Worm (Caenorhabditis elegans) whole organism, young adult: Measurements from ENCODE around the gene npax-2.

Source experiments
- B0035.1 ChIP-seq: sonication (generic microtip); optimal IDR thresholded peaks from 2 replicates; lab custom pipeline; 2016; ENCODE audit warnings: missing genetic modification characterization, mild to moderate bottlenecking, missing compliant biosample characterization, missing genotype, missing genetic modification reagents
- B0261.1 ChIP-seq: sonication (generic microtip); optimal IDR thresholded peaks from 2 replicates; lab custom pipeline; 2016; ENCODE audit warnings: mild to moderate bottlenecking, missing genetic modification characterization, moderate library complexity, missing compliant biosample characterization
- F23B12.7 ChIP-seq: sonication (generic microtip); optimal IDR thresholded peaks from 2 replicates; lab custom pipeline; 2017; ENCODE audit warnings: missing genetic modification characterization, mild to moderate bottlenecking, missing compliant biosample characterization, antibody characterized with exemption, moderate library complexity; ENCODE audit not compliant: insufficient read depth
- F33H1.4 ChIP-seq: fragments of 200-800 bp; sonication (Bioruptor generic); IDR thresholded peaks from 2 replicates; pipeline ENCODE4 v1.3.6; 2022; ENCODE audit warnings: missing genetic modification reagents, missing genetic modification characterization, missing compliant biosample characterization
- F37B4.10 ChIP-seq: fragments of 200-800 bp; sonication (Bioruptor generic); IDR thresholded peaks from 2 replicates; pipeline ENCODE4 v1.3.6; 2022; ENCODE audit warnings: missing genetic modification characterization, missing compliant biosample characterization
- F55B11.4 ChIP-seq: sonication (generic microtip); optimal IDR thresholded peaks from 2 replicates; lab custom pipeline; 2016; ENCODE audit warnings: missing compliant biosample characterization, missing genetic modification characterization, borderline replicate concordance; ENCODE audit not compliant: insufficient read depth
- F57C9.4 ChIP-seq: sonication (generic microtip); optimal IDR thresholded peaks from 2 replicates; lab custom pipeline; 2017; ENCODE audit warnings: mild to moderate bottlenecking, missing genetic modification characterization, missing compliant biosample characterization
- K11D2.4 ChIP-seq: fragments of 200-800 bp; sonication (Bioruptor generic); IDR thresholded peaks from 2 replicates; pipeline ENCODE4 v1.3.6; 2022; ENCODE audit warnings: missing genetic modification reagents, missing genetic modification characterization, missing compliant biosample characterization
- K12H6.12 ChIP-seq: fragments of 200-800 bp; sonication (Bioruptor generic); optimal IDR thresholded peaks from 2 replicates; lab custom pipeline; 2018; ENCODE audit warnings: mild to moderate bottlenecking, missing genetic modification characterization, missing compliant biosample characterization
- T26A5.8 ChIP-seq: sonication (generic microtip); optimal IDR thresholded peaks from 2 replicates; lab custom pipeline; 2016; ENCODE audit warnings: missing genetic modification characterization, missing compliant biosample characterization
- Y53G8AR.9 ChIP-seq: fragments of 200-800 bp; sonication (Bioruptor generic); conservative IDR thresholded peaks from 2 replicates; pipeline ENCODE4 v1.3.6; 2022; ENCODE audit warnings: missing genetic modification reagents, missing genetic modification characterization, missing compliant biosample characterization
- ZK185.1 ChIP-seq: sonication (generic microtip); optimal IDR thresholded peaks from 2 replicates; lab custom pipeline; 2016; ENCODE audit warnings: mild to moderate bottlenecking, missing genetic modification characterization, missing compliant biosample characterization; ENCODE audit not compliant: poor library complexity, severe bottlenecking
- akir-1 ChIP-seq: fragments of 200-800 bp; sonication (Bioruptor generic); optimal IDR thresholded peaks from 2 replicates; lab custom pipeline; 2018; ENCODE audit warnings: mild to moderate bottlenecking, missing genetic modification characterization, moderate library complexity, missing compliant biosample characterization
- ama-1 ChIP-seq, 3 experiments: fragments of 150-350 bp in 1 of 3; sonication (generic microtip) in 2 of 3; optimal IDR thresholded peaks; 2 replicates each; lab custom pipeline; 2014 to 2018; ENCODE audit warnings: missing biosample characterization in 2 of 3, missing genetic modification characterization in 2 of 3, missing genetic modification reagents in 2 of 3
- attf-3 ChIP-seq: fragments of 200-800 bp; sonication (Bioruptor generic); conservative IDR thresholded peaks from 2 replicates; pipeline ENCODE4 v1.3.6; 2022; ENCODE audit warnings: missing genetic modification reagents, missing genetic modification characterization, missing compliant biosample characterization
- attf-5 ChIP-seq: fragments of 200-800 bp; sonication (Bioruptor generic); optimal IDR thresholded peaks from 2 replicates; lab custom pipeline; 2018; ENCODE audit warnings: mild to moderate bottlenecking, missing genetic modification characterization, missing compliant biosample characterization
- bed-2 ChIP-seq: fragments of 200-800 bp; sonication (Bioruptor generic); IDR thresholded peaks from 2 replicates; pipeline ENCODE4 v1.3.6; 2022; ENCODE audit warnings: missing genetic modification reagents, missing genetic modification characterization, missing compliant biosample characterization
- ceh-40 ChIP-seq: fragments of 200-800 bp; sonication (Bioruptor generic); IDR thresholded peaks from 2 replicates; pipeline ENCODE4 v1.3.6; 2022; ENCODE audit warnings: missing genetic modification characterization, missing compliant biosample characterization
- ceh-58 ChIP-seq: fragments of 200-800 bp; sonication (Bioruptor generic); IDR thresholded peaks from 2 replicates; pipeline ENCODE4 v1.3.6; 2022; ENCODE audit warnings: missing genetic modification characterization, missing compliant biosample characterization
- dox-1 ChIP-seq: fragments of 200-800 bp; sonication (Bioruptor generic); IDR thresholded peaks from 2 replicates; pipeline ENCODE4 v1.3.6; 2022; ENCODE audit warnings: missing genetic modification reagents, missing genetic modification characterization, missing compliant biosample characterization
- dpff-1 ChIP-seq: sonication (generic microtip); optimal IDR thresholded peaks from 2 replicates; lab custom pipeline; 2017; ENCODE audit warnings: mild to moderate bottlenecking, missing genetic modification characterization, missing compliant biosample characterization
- efl-1 ChIP-seq: fragments of 150-350 bp; optimal IDR thresholded peaks from 2 replicates; lab custom pipeline; 2014; ENCODE audit warnings: missing biosample characterization, missing genetic modification reagents, missing genetic modification characterization
- fkh-3 ChIP-seq: sonication (generic microtip); optimal IDR thresholded peaks from 2 replicates; lab custom pipeline; 2016; ENCODE audit warnings: mild to moderate bottlenecking, missing genetic modification characterization, missing compliant biosample characterization
- gei-17 ChIP-seq: fragments of 200-800 bp; sonication (Bioruptor generic); optimal IDR thresholded peaks from 2 replicates; lab custom pipeline; 2018; ENCODE audit warnings: mild to moderate bottlenecking, missing genetic modification characterization, missing compliant biosample characterization
- hlh-12 ChIP-seq: sonication (generic microtip); optimal IDR thresholded peaks from 2 replicates; lab custom pipeline; 2016; ENCODE audit warnings: missing genetic modification characterization, missing compliant biosample characterization
- hrde-1 ChIP-seq: sonication (generic microtip); optimal IDR thresholded peaks from 2 replicates; lab custom pipeline; 2016; ENCODE audit warnings: missing genetic modification characterization, mild to moderate bottlenecking, missing compliant biosample characterization, moderate library complexity, missing genotype, missing genetic modification reagents, borderline replicate concordance
- lag-1 ChIP-seq: fragments of 200-800 bp; sonication (Bioruptor generic); IDR thresholded peaks from 2 replicates; pipeline ENCODE4 v1.3.6; 2022; ENCODE audit warnings: missing genetic modification reagents, missing genetic modification characterization, missing compliant biosample characterization
- lir-1 ChIP-seq: fragments of 200-800 bp; sonication (Bioruptor generic); conservative IDR thresholded peaks from 2 replicates; pipeline ENCODE4 v1.3.6; 2022; ENCODE audit warnings: missing genetic modification reagents, missing genetic modification characterization, missing compliant biosample characterization
- lsy-27 ChIP-seq: sonication (generic microtip); optimal IDR thresholded peaks from 2 replicates; lab custom pipeline; 2017; ENCODE audit warnings: missing genetic modification characterization, mild to moderate bottlenecking, missing compliant biosample characterization, antibody characterized with exemption, missing genotype, borderline replicate concordance; ENCODE audit not compliant: insufficient read depth
- madf-8 ChIP-seq: fragments of 200-800 bp; sonication (Bioruptor generic); conservative IDR thresholded peaks from 2 replicates; pipeline ENCODE4 v1.3.6; 2022; ENCODE audit warnings: missing genetic modification reagents, missing genetic modification characterization, missing compliant biosample characterization
- mxl-1 ChIP-seq: sonication (generic microtip); optimal IDR thresholded peaks from 2 replicates; lab custom pipeline; 2016; ENCODE audit warnings: missing genetic modification characterization, missing compliant biosample characterization
- nfya-2 ChIP-seq: fragments of 200-800 bp; sonication (Bioruptor generic); IDR thresholded peaks from 2 replicates; pipeline ENCODE4 v1.3.6; 2022; ENCODE audit warnings: missing genetic modification reagents, missing genetic modification characterization, missing compliant biosample characterization
- nfyb-1 ChIP-seq: fragments of 200-800 bp; sonication (Bioruptor generic); IDR thresholded peaks from 2 replicates; pipeline ENCODE4 v1.3.6; 2022; ENCODE audit warnings: missing genetic modification reagents, missing genetic modification characterization, missing compliant biosample characterization
- nhr-27 ChIP-seq: fragments of 200-800 bp; sonication (Bioruptor generic); optimal IDR thresholded peaks from 2 replicates; lab custom pipeline; 2018; ENCODE audit warnings: mild to moderate bottlenecking, missing genetic modification characterization, moderate library complexity, missing compliant biosample characterization
- nhr-80 ChIP-seq: sonication (generic microtip); optimal IDR thresholded peaks from 2 replicates; lab custom pipeline; 2016; ENCODE audit warnings: missing genetic modification characterization, missing compliant biosample characterization
- sea-2 ChIP-seq: fragments of 200-800 bp; sonication (Bioruptor generic); IDR thresholded peaks from 2 replicates; pipeline ENCODE4 v1.3.6; 2022; ENCODE audit warnings: missing genetic modification characterization, missing compliant biosample characterization
- snpc-3.4 ChIP-seq: sonication (generic microtip); optimal IDR thresholded peaks from 2 replicates; lab custom pipeline; 2017; ENCODE audit warnings: missing genetic modification characterization, mild to moderate bottlenecking, missing compliant biosample characterization, antibody characterized with exemption, moderate library complexity, missing genotype, missing genetic modification reagents
- snpc-4 ChIP-seq, 5 experiments: fragments of 150-350 bp in 1 of 5; sonication (generic microtip) in 4 of 5; optimal IDR thresholded peaks; 2 replicates each; lab custom pipeline; 2014 to 2018; ENCODE audit warnings: missing genetic modification characterization in 5 of 5, missing biosample characterization in 3 of 5, antibody characterized with exemption in 2 of 5, mild to moderate bottlenecking in 2 of 5, missing compliant biosample characterization in 2 of 5, missing genotype in 2 of 5, moderate library complexity in 2 of 5, missing genetic modification reagents in 1 of 5
- tbp1 ChIP-seq: fragments of 200-800 bp; sonication (Bioruptor generic); optimal IDR thresholded peaks from 2 replicates; lab custom pipeline; 2018; ENCODE audit warnings: mild to moderate bottlenecking, missing genetic modification characterization, missing compliant biosample characterization
- unc-130 ChIP-seq: sonication (generic microtip); optimal IDR thresholded peaks from 2 replicates; lab custom pipeline; 2016; ENCODE audit warnings: missing genetic modification reagents, missing genetic modification characterization, missing compliant biosample characterization

The npax-2 gene

ce11 chrX:2191925-2192554, 42.1 kb upstream of the npax-2 start, which contains the start of gene gap-1:
TSS of gene gap-1 (plus strand) at chrX:2192504.
- no peak for TF ChIP-seq attf-5
- no peak for TF ChIP-seq lag-1 (GFP tag; lab: Robert Waterston, UW)
- no peak for TF ChIP-seq nfyb-1 (GFP tag; lab: Robert Waterston, UW)
- TF ChIP-seq Y53G8AR.9 (GFP tag; lab: Robert Waterston, UW): no peak
- TF ChIP-seq ama-1 (optimal IDR thresholded peaks at IDR 0.05; lab: Kevin White, UChicago): no peak
- TF ChIP-seq ama-1 (GFP tag; optimal IDR thresholded peaks at IDR 0.05; lab: Kevin White, UChicago): no peak
- TF ChIP-seq B0261.1 (tag; lab: Kevin White, UChicago): no peak
- no peak for TF ChIP-seq F23B12.7 (tag; lab: Kevin White, UChicago)
- TF ChIP-seq nhr-27 (tag; lab: Kevin White, UChicago): no peak
- no peak for TF ChIP-seq T26A5.8
- TF ChIP-seq ceh-40 (GFP tag; lab: Robert Waterston, UW): no peak
- no peak for TF ChIP-seq sea-2
- no peak for TF ChIP-seq gei-17
- TF ChIP-seq hlh-12: no peak
- TF ChIP-seq bed-2 (GFP tag; lab: Robert Waterston, UW): no peak
- no peak for TF ChIP-seq ceh-58 (GFP tag; lab: Robert Waterston, UW)
- TF ChIP-seq nhr-80 (tag; lab: Kevin White, UChicago): no peak
- no peak for TF ChIP-seq K12H6.12
- TF ChIP-seq akir-1: no peak

- TF ChIP-seq lsy-27 (tag; lab: Kevin White, UChicago) (no peak), Y53G8AR.9 (GFP tag; lab: Robert Waterston, UW) (no peak), dox-1 (GFP tag; lab: Robert Waterston, UW) (no peak)
- TF ChIP-seq, all 124 proteins: peak for 0
Observed at ce11 chrX:2190740-2191139, 40.8 kb upstream of the npax-2 start.

ce11 chrX:2188885-2189284, 39.0 kb upstream of the npax-2 start:
- TF ChIP-seq unc-130 (no peak), B0035.1 (no peak), mxl-1 (tag; lab: Kevin White, UChicago) (no peak), F37B4.10 (no peak), K11D2.4 (GFP tag; lab: Robert Waterston, UW) (no peak), akir-1 (no peak), F55B11.4 (tag; lab: Kevin White, UChicago) (no peak), lir-1 (no peak), nfya-2 (no peak), madf-8 (no peak), lag-1 (GFP tag; lab: Robert Waterston, UW) (no peak), tbp1 (no peak), efl-1 (no peak), F33H1.4 (GFP tag; lab: Robert Waterston, UW) (no peak), snpc-4 (GFP tag; optimal IDR thresholded peaks at IDR 0.05; lab: Kevin White, UChicago) (no peak), snpc-4 (tag; optimal IDR thresholded peaks at IDR 0.05; lab: Kevin White, UChicago) (no peak), fkh-3 (no peak)

ce11 chrX:2180588-2180987, 30.7 kb upstream of the npax-2 start, which contains the start of gene F48B9.1:
TSS of gene F48B9.1 (plus strand) at chrX:2180888.
- TF ChIP-seq lag-1 (GFP tag; lab: Robert Waterston, UW) (no peak), ceh-40 (GFP tag; lab: Robert Waterston, UW) (no peak), B0261.1 (tag; lab: Kevin White, UChicago) (no peak), hrde-1 (tag; lab: Kevin White, UChicago) (no peak), efl-1 (no peak), fkh-3 (no peak), nhr-80 (tag; lab: Kevin White, UChicago) (no peak), snpc-3.4 (tag; lab: Kevin White, UChicago) (no peak), ZK185.1 (tag; lab: Kevin White, UChicago) (no peak), dpff-1 (tag; lab: Kevin White, UChicago) (no peak), F57C9.4 (tag; lab: Kevin White, UChicago) (no peak), K11D2.4 (GFP tag; lab: Robert Waterston, UW) (no peak), attf-3 (GFP tag; lab: Robert Waterston, UW) (no peak), mxl-1 (tag; lab: Kevin White, UChicago) (no peak)
